Fruit fly (Drosophila melanogaster) whole organism, embryonic: ENCODE data around the gene NPF.

ENCODE experiments used
- Bdp1 ChIP-seq: fragments of 200-800 bp; sonication (Bioruptor generic); optimal IDR thresholded peaks from 3 replicates; lab custom pipeline; 2016; ENCODE audit warnings: missing biosample characterization, missing genetic modification characterization
- CG10959 ChIP-seq: fragments of 200-800 bp; sonication (Bioruptor generic); IDR thresholded peaks from 2 replicates; pipeline ENCODE4 v1.3.6; 2022; ENCODE audit warnings: missing biosample characterization, missing genetic modification characterization
- CG18011 ChIP-seq: fragments of 200-800 bp; sonication (Bioruptor generic); optimal IDR thresholded peaks from 2 replicates; lab custom pipeline; 2017; ENCODE audit warnings: missing biosample characterization, missing genetic modification characterization, mild to moderate bottlenecking, moderate library complexity, missing genotype
- CG1832 ChIP-seq: fragments of 200-800 bp; sonication (Bioruptor generic); optimal IDR thresholded peaks from 2 replicates; lab custom pipeline; 2017; ENCODE audit warnings: missing biosample characterization, mild to moderate bottlenecking, missing genetic modification characterization, inconsistent platforms
- CG30403 ChIP-seq: fragments of 200-800 bp; sonication (Bioruptor generic); optimal IDR thresholded peaks from 3 replicates; lab custom pipeline; 2016; ENCODE audit warnings: missing biosample characterization, missing genetic modification characterization
- CG43689 ChIP-seq: fragments of 200-800 bp; sonication (Bioruptor generic); IDR thresholded peaks from 2 replicates; pipeline ENCODE4 v1.3.6; 2022; ENCODE audit warnings: missing biosample characterization, missing genetic modification characterization
- CG4404 ChIP-seq: fragments of 200-800 bp; sonication (Bioruptor generic); IDR thresholded peaks from 2 replicates; pipeline ENCODE4 v1.3.6; 2022; ENCODE audit warnings: missing biosample characterization, missing genetic modification characterization
- CG4854 ChIP-seq: fragments of 200-800 bp; sonication (Bioruptor generic); optimal IDR thresholded peaks from 2 replicates; lab custom pipeline; 2016; ENCODE audit warnings: missing biosample characterization, missing genetic modification characterization, inconsistent platforms
- CG6765 ChIP-seq: fragments of 200-800 bp; sonication (Bioruptor generic); optimal IDR thresholded peaks from 3 replicates; lab custom pipeline; 2017; ENCODE audit warnings: missing biosample characterization, mild to moderate bottlenecking, missing genetic modification characterization
- CG8089 ChIP-seq: fragments of 200-800 bp; sonication (Bioruptor generic); optimal IDR thresholded peaks from 3 replicates; lab custom pipeline; 2016; ENCODE audit warnings: missing biosample characterization, missing genetic modification characterization
- Dad ChIP-seq: fragments of 200-800 bp; sonication (Bioruptor generic); optimal IDR thresholded peaks from 3 replicates; lab custom pipeline; 2016; ENCODE audit warnings: missing biosample characterization, missing genetic modification characterization
- Doc3 ChIP-seq: fragments of 200-800 bp; sonication (Bioruptor generic); IDR thresholded peaks from 3 replicates; pipeline ENCODE4 v1.3.6; 2022; ENCODE audit warnings: missing biosample characterization, missing genetic modification characterization; ENCODE audit not compliant: partially characterized antibody
- Eip74EF ChIP-seq, 2 experiments: fragments of 200-800 bp in 1 of 2; fragments of >200 bp in 1 of 2; sonication (Bioruptor generic) in 1 of 2; optimal IDR thresholded peaks; 2 replicates each; lab custom pipeline; 2017 to 2019; ENCODE audit warnings: missing biosample characterization in 2 of 2, missing genetic modification characterization in 2 of 2, mild to moderate bottlenecking in 1 of 2, moderate library complexity in 1 of 2
- HLH3B ChIP-seq: fragments of 200-800 bp; sonication (Bioruptor generic); IDR thresholded peaks from 2 replicates; pipeline ENCODE4 v1.3.6; 2022; ENCODE audit warnings: missing biosample characterization, missing genetic modification characterization
- Hmx ChIP-seq: fragments of 200-800 bp; sonication (Bioruptor generic); optimal IDR thresholded peaks from 2 replicates; lab custom pipeline; 2016; ENCODE audit warnings: missing biosample characterization, missing genetic modification characterization
- Kr ChIP-seq: fragments of 200-800 bp; sonication (Bioruptor generic); optimal IDR thresholded peaks from 2 replicates; lab custom pipeline; 2017; ENCODE audit warnings: missing biosample characterization, mild to moderate bottlenecking, missing genetic modification characterization
- Meics ChIP-seq: fragments of 200-800 bp; sonication (Bioruptor generic); optimal IDR thresholded peaks from 2 replicates; lab custom pipeline; 2017; ENCODE audit warnings: missing biosample characterization, mild to moderate bottlenecking, missing genetic modification characterization
- Mes4 ChIP-seq: fragments of 200-800 bp; sonication (Bioruptor generic); optimal IDR thresholded peaks from 2 replicates; lab custom pipeline; 2016; ENCODE audit warnings: missing biosample characterization, missing genetic modification characterization
- Nf-YB ChIP-seq: fragments of 200-800 bp; sonication (Bioruptor generic); optimal IDR thresholded peaks from 3 replicates; lab custom pipeline; 2019; ENCODE audit warnings: missing biosample characterization, mild to moderate bottlenecking, missing genetic modification characterization, moderate library complexity
- Vsx1 ChIP-seq: fragments of 200-800 bp; sonication (Bioruptor generic); optimal IDR thresholded peaks from 2 replicates; lab custom pipeline; 2017; ENCODE audit warnings: missing biosample characterization, mild to moderate bottlenecking, missing genetic modification characterization, missing genetic modification reagents
- Xbp1 ChIP-seq: fragments of 200-800 bp; sonication (Bioruptor generic); optimal IDR thresholded peaks from 3 replicates; lab custom pipeline; 2016; ENCODE audit warnings: missing biosample characterization, mild to moderate bottlenecking, missing genetic modification characterization
- bcd ChIP-seq: fragments of 200-800 bp; sonication (Bioruptor generic); optimal IDR thresholded peaks from 2 replicates; lab custom pipeline; 2017; ENCODE audit warnings: missing biosample characterization, mild to moderate bottlenecking, missing genetic modification characterization
- chif ChIP-seq, 2 experiments: fragments of 200-800 bp; sonication (Bioruptor generic); optimal IDR thresholded peaks; 3 replicates each; lab custom pipeline; 2016; ENCODE audit warnings: missing biosample characterization in 2 of 2, missing genetic modification characterization in 2 of 2
- crp ChIP-seq, 2 experiments: fragments of 200-800 bp; sonication (Bioruptor generic); optimal IDR thresholded peaks; 2 replicates in 1 of 2; 3 replicates in 1 of 2; lab custom pipeline; 2017; ENCODE audit warnings: missing biosample characterization in 2 of 2, missing genetic modification characterization in 2 of 2, mild to moderate bottlenecking in 1 of 2, moderate library complexity in 1 of 2
- danr ChIP-seq: fragments of 200-800 bp; sonication (Bioruptor generic); IDR thresholded peaks from 2 replicates; pipeline ENCODE4 v1.3.6; 2022; ENCODE audit warnings: missing biosample characterization, missing genetic modification characterization
- dpn ChIP-seq, 2 experiments: fragments of 200-800 bp; sonication (Bioruptor generic); optimal IDR thresholded peaks; 3 replicates each; lab custom pipeline; 2016; ENCODE audit warnings: missing biosample characterization in 2 of 2, missing genetic modification characterization in 2 of 2
- gcm2 ChIP-seq: fragments of 200-800 bp; sonication (Bioruptor generic); optimal IDR thresholded peaks from 2 replicates; lab custom pipeline; 2016; ENCODE audit warnings: missing biosample characterization, missing genetic modification characterization
- h ChIP-seq: fragments of >200 bp; optimal IDR thresholded peaks from 2 replicates; lab custom pipeline; 2017
- hbn ChIP-seq: fragments of 200-800 bp; sonication (Bioruptor generic); IDR thresholded peaks from 2 replicates; pipeline ENCODE4 v1.3.6; 2022; ENCODE audit warnings: missing biosample characterization, missing genetic modification characterization; ENCODE audit not compliant: partially characterized antibody
- hkb ChIP-seq, 2 experiments: fragments of 200-800 bp in 1 of 2; fragments of >200 bp in 1 of 2; sonication (Bioruptor generic) in 1 of 2; IDR thresholded peaks in 1 of 2; optimal IDR thresholded peaks in 1 of 2; 2 replicates each; pipeline versions ENCODE4 v1.3.6 to Lab custom; 2017 to 2022; ENCODE audit warnings: missing biosample characterization in 1 of 2, missing genetic modification characterization in 1 of 2
- ken ChIP-seq: fragments of 200-800 bp; sonication (Bioruptor generic); IDR thresholded peaks from 3 replicates; pipeline ENCODE4 v1.3.6; 2022; ENCODE audit warnings: missing biosample characterization, missing genetic modification characterization
- klu ChIP-seq: fragments of 200-800 bp; sonication (Bioruptor generic); IDR thresholded peaks from 2 replicates; pipeline ENCODE4 v1.3.6; 2022; ENCODE audit warnings: missing biosample characterization, missing genetic modification characterization
- kni ChIP-seq: fragments of 200-800 bp; sonication (Bioruptor generic); optimal IDR thresholded peaks from 3 replicates; lab custom pipeline; 2017; ENCODE audit warnings: mild to moderate bottlenecking, missing biosample characterization, missing genetic modification reagents, missing genetic modification characterization
- knrl ChIP-seq: fragments of 200-800 bp; sonication (Bioruptor generic); IDR thresholded peaks from 3 replicates; pipeline ENCODE4 v1.3.6; 2022; ENCODE audit warnings: missing biosample characterization, missing genetic modification characterization; ENCODE audit not compliant: partially characterized antibody
- lilli ChIP-seq: fragments of 200-800 bp; sonication (Bioruptor generic); optimal IDR thresholded peaks from 3 replicates; lab custom pipeline; 2016; ENCODE audit warnings: missing biosample characterization, missing genetic modification characterization
- maf-S ChIP-seq: fragments of 200-800 bp; sonication (Bioruptor generic); optimal IDR thresholded peaks from 2 replicates; lab custom pipeline; 2016; ENCODE audit warnings: missing biosample characterization, missing genetic modification characterization
- oc ChIP-seq: fragments of 200-800 bp; sonication (Bioruptor generic); optimal IDR thresholded peaks from 2 replicates; lab custom pipeline; 2018; ENCODE audit warnings: missing biosample characterization, mild to moderate bottlenecking, missing genetic modification characterization, moderate library complexity
- pita ChIP-seq: fragments of 200-800 bp; sonication (Bioruptor generic); optimal IDR thresholded peaks from 2 replicates; lab custom pipeline; 2017; ENCODE audit warnings: missing biosample characterization, mild to moderate bottlenecking, missing genetic modification characterization
- prd ChIP-seq, 3 experiments: fragments of >200 bp in 2 of 3; fragments of 200-800 bp in 1 of 3; sonication (Bioruptor generic) in 1 of 3; optimal IDR thresholded peaks in 2 of 3; IDR thresholded peaks in 1 of 3; 2 replicates in 2 of 3; 3 replicates in 1 of 3; pipeline versions ENCODE4 v1.3.6 to Lab custom; 2017 to 2022; ENCODE audit warnings: missing biosample characterization in 1 of 3, missing genetic modification characterization in 1 of 3
- pum ChIP-seq: fragments of 200-800 bp; sonication (Bioruptor generic); optimal IDR thresholded peaks from 2 replicates; lab custom pipeline; 2016; ENCODE audit warnings: missing biosample characterization, missing genetic modification characterization
- ro ChIP-seq: fragments of 200-800 bp; sonication (Bioruptor generic); IDR thresholded peaks from 2 replicates; pipeline ENCODE4 v1.3.6; 2022; ENCODE audit warnings: missing biosample characterization, missing genetic modification characterization
- schlank ChIP-seq: fragments of 200-800 bp; sonication (Bioruptor generic); optimal IDR thresholded peaks from 2 replicates; lab custom pipeline; 2018; ENCODE audit warnings: missing biosample characterization, mild to moderate bottlenecking, missing genetic modification characterization
- slp2 ChIP-seq: fragments of 200-800 bp; sonication (Bioruptor generic); optimal IDR thresholded peaks from 2 replicates; lab custom pipeline; 2016; ENCODE audit warnings: missing biosample characterization, missing genetic modification characterization
- tgo ChIP-seq: fragments of 200-800 bp; sonication (Bioruptor generic); IDR thresholded peaks from 3 replicates; pipeline ENCODE4 v1.3.6; 2022; ENCODE audit warnings: missing biosample characterization, missing genetic modification characterization
- tna ChIP-seq: fragments of 200-800 bp; sonication (Bioruptor generic); IDR thresholded peaks from 2 replicates; pipeline ENCODE4 v1.3.6; 2022; ENCODE audit warnings: missing biosample characterization, missing genetic modification characterization; ENCODE audit not compliant: partially characterized antibody
- wdn ChIP-seq: fragments of 200-800 bp; sonication (Bioruptor generic); IDR thresholded peaks from 2 replicates; pipeline ENCODE4 v1.3.6; 2022; ENCODE audit warnings: missing biosample characterization, missing genetic modification characterization
- zf30C ChIP-seq: fragments of 200-800 bp; sonication (Bioruptor generic); optimal IDR thresholded peaks from 3 replicates; lab custom pipeline; 2018; ENCODE audit warnings: missing biosample characterization, mild to moderate bottlenecking, missing genetic modification characterization
- zfh1 ChIP-seq: fragments of 200-800 bp; sonication (Bioruptor generic); IDR thresholded peaks from 3 replicates; pipeline ENCODE4 v1.3.6; 2022; ENCODE audit warnings: missing biosample characterization, missing genetic modification characterization

The NPF gene

dm6 chr3R:16624750-16625549, 15.9 kb downstream of the NPF start, which contains the start of gene Fas1 (continued):
- no peak for TF ChIP-seq slp2 (GFP tag; lab: Kevin White, UChicago)
- TF ChIP-seq oc (tag; lab: Kevin White, UChicago) = peak; percentile 57
- no peak for TF ChIP-seq CG43689 (GFP tag; lab: Robert Waterston, UW)
- TF ChIP-seq CG1832 (GFP tag; lab: Kevin White, UChicago) = no peak
- TF ChIP-seq lilli (GFP tag; lab: Kevin White, UChicago) = no peak
- TF ChIP-seq Kr (GFP tag; lab: Kevin White, UChicago) = no peak
- no peak for TF ChIP-seq ken (GFP tag; lab: Robert Waterston, UW)
- no peak for TF ChIP-seq chif (GFP tag; optimal IDR thresholded peaks at IDR 0.05; lab: Kevin White, UChicago)
- TF ChIP-seq Nf-YB (GFP tag; lab: Kevin White, UChicago) = no peak
- peak; percentile 93 for TF ChIP-seq pita (GFP tag; lab: Kevin White, UChicago)
- peak; percentile 62 for TF ChIP-seq Doc3 (GFP tag; lab: Robert Waterston, UW)
- TF ChIP-seq CG4854 (GFP tag; lab: Kevin White, UChicago) = no peak
- TF ChIP-seq tgo = no peak
- no peak for TF ChIP-seq maf-S (GFP tag; lab: Kevin White, UChicago)
- TF ChIP-seq danr = no peak
- TF ChIP-seq tna (GFP tag; lab: Robert Waterston, UW) = 0 out of 2 replicates have a peak, but pooled peaks have one; percentile 20
- TF ChIP-seq CG8089 = peak; percentile 15
- no peak for TF ChIP-seq h (lab: Kevin White, UChicago)
- peak; percentile 85 for TF ChIP-seq kni
- no peak for TF ChIP-seq gcm2 (GFP tag; lab: Kevin White, UChicago)
- TF ChIP-seq zfh1 = no peak
- TF ChIP-seq prd (optimal IDR thresholded peaks at IDR 0.05; lab: Kevin White, UChicago) = no peak
- no peak for TF ChIP-seq prd (GFP tag; IDR thresholded peaks at IDR 0.05; lab: Robert Waterston, UW)
- TF ChIP-seq dpn (GFP tag; optimal IDR thresholded peaks at IDR 0.05; lab: Kevin White, UChicago) = no peak
- TF ChIP-seq Eip74EF (GFP tag; optimal IDR thresholded peaks at IDR 0.05; lab: Kevin White, UChicago) = no peak
- TF ChIP-seq CG6765 (GFP tag; lab: Kevin White, UChicago) = peak; percentile 8
- TF ChIP-seq Bdp1 (GFP tag; lab: Kevin White, UChicago) = no peak
- peak; percentile 52; the same call in 1 of the 3 replicates for TF ChIP-seq knrl (GFP tag; lab: Robert Waterston, UW)
- TF ChIP-seq hkb (optimal IDR thresholded peaks at IDR 0.05; lab: Kevin White, UChicago) = no peak
- TF ChIP-seq hkb (GFP tag; IDR thresholded peaks at IDR 0.05; lab: Robert Waterston, UW) = peak; percentile 20; the same call in 1 of the 2 replicates
- no peak for TF ChIP-seq crp (GFP tag; optimal IDR thresholded peaks at IDR 0.05; lab: Kevin White, UChicago)
- TF ChIP-seq Meics (GFP tag; lab: Kevin White, UChicago) = no peak
- TF ChIP-seq Vsx1 = no peak
- no peak for TF ChIP-seq CG18011 (GFP tag; lab: Kevin White, UChicago)
- no peak for TF ChIP-seq HLH3B
- no peak for TF ChIP-seq Dad
- TF ChIP-seq CG30403 (GFP tag; lab: Kevin White, UChicago) = peak; percentile 2
- no peak for TF ChIP-seq Hmx
- TF ChIP-seq pum (GFP tag; lab: Kevin White, UChicago) = no peak
- no peak for TF ChIP-seq CG10959 (GFP tag; lab: Robert Waterston, UW)
- TF ChIP-seq schlank (tag; lab: Kevin White, UChicago) = no peak
- no peak for TF ChIP-seq ro (GFP tag; lab: Robert Waterston, UW)
- no peak for TF ChIP-seq klu (GFP tag; lab: Robert Waterston, UW)
- no peak for TF ChIP-seq bcd (GFP tag; lab: Kevin White, UChicago)
- no peak for TF ChIP-seq wdn (GFP tag; lab: Robert Waterston, UW)
- TF ChIP-seq Mes4 (GFP tag; lab: Kevin White, UChicago) = no peak
- TF ChIP-seq CG4404 (GFP tag; lab: Robert Waterston, UW) = no peak
- no peak for TF ChIP-seq Xbp1 (GFP tag; lab: Kevin White, UChicago)
- peak; percentile 40; the same call in 1 of the 2 replicates for TF ChIP-seq hbn (GFP tag; lab: Robert Waterston, UW)
- TF ChIP-seq zf30C (GFP tag; lab: Kevin White, UChicago) = peak; percentile 41
